Worm (Caenorhabditis elegans): ENCODE data around the gene Y39G8B.1.

Y39G8B.1 gene

ce11 chrII:13935907-13936306 is 37.7 kb downstream of the Y39G8B.1 start:
- TF ChIP-seq dmd-9 (GFP tag; IDR thresholded peaks at IDR 0.05) (no peak), nhr-6 (tag; optimal IDR thresholded peaks at IDR 0.05) (no peak), R02D3.7 (tag; optimal IDR thresholded peaks at IDR 0.05) (no peak), daf-12 (tag; optimal IDR thresholded peaks at IDR 0.05) (no peak), aha-1 (tag) (peak; percentile 90), dpl-1 (GFP tag; optimal IDR thresholded peaks at IDR 0.05) (no peak), nhr-237 (tag; optimal IDR thresholded peaks at IDR 0.05) (no peak), ama-1 (optimal IDR thresholded peaks at IDR 0.05) (no peak), ceh-44 (GFP tag; IDR thresholded peaks at IDR 0.05) (no peak), fkh-10 (GFP tag; optimal IDR thresholded peaks at IDR 0.05) (no peak), D1046.2 (GFP tag; IDR thresholded peaks at IDR 0.05) (no peak), ztf-7 (tag; optimal IDR thresholded peaks at IDR 0.05) (no peak), unc-62 (GFP tag; optimal IDR thresholded peaks at IDR 0.05 in 1 of 2) (peak in 1 of 2 experiments; percentile 23), unc-62 (tag; optimal IDR thresholded peaks at IDR 0.05) (no peak), ces-1 (GFP tag; optimal IDR thresholded peaks at IDR 0.05) (no peak), ZK337.2 (GFP tag; IDR thresholded peaks at IDR 0.05) (no peak), unc-39 (tag; optimal IDR thresholded peaks at IDR 0.05) (no peak)

ce11 chrII:13933534-13933933 is 40.1 kb downstream of the Y39G8B.1 start:
- TF ChIP-seq tra-1 (GFP tag; IDR thresholded peaks at IDR 0.05) = no peak
- TF ChIP-seq aha-1 (tag) = peak; percentile 9

- TF ChIP-seq T26A8.4 (GFP tag; IDR thresholded peaks at IDR 0.05) = no peak
Observed at ce11 chrII:13931944-13932343, 41.7 kb downstream of the Y39G8B.1 start, which contains the start of gene hot-3. Gene hot-3 (minus strand): TSS chrII:13932044.

- TF ChIP-seq daf-8 (GFP tag; IDR thresholded peaks at IDR 0.05) (no peak), php-3 (GFP tag; IDR thresholded peaks at IDR 0.05) (no peak), daf-12 (tag; optimal IDR thresholded peaks at IDR 0.05) (no peak), Y105C5A.15 (GFP tag; IDR thresholded peaks at IDR 0.05) (no peak), Y5F2A.4 (GFP tag; optimal IDR thresholded peaks at IDR 0.05) (no peak), mdt-29 (GFP tag; IDR thresholded peaks at IDR 0.05) (no peak), vab-7 (GFP tag; IDR thresholded peaks at IDR 0.05) (no peak), spr-1 (tag; optimal IDR thresholded peaks at IDR 0.05) (no peak), zag-1 (tag; optimal IDR thresholded peaks at IDR 0.05) (no peak), T20F7.1 (GFP tag; optimal IDR thresholded peaks at IDR 0.05) (no peak), nhr-111 (GFP tag; optimal IDR thresholded peaks at IDR 0.05) (no peak), ama-1 (optimal IDR thresholded peaks at IDR 0.05) (no peak), aly-2 (tag; optimal IDR thresholded peaks at IDR 0.05) (no peak), dve-1 (tag; optimal IDR thresholded peaks at IDR 0.05; ENCODE audit: insufficient read depth) (no peak), ztf-11 (tag; optimal IDR thresholded peaks at IDR 0.05) (no peak), ces-1 (GFP tag; optimal IDR thresholded peaks at IDR 0.05) (no peak)
Observed at ce11 chrII:13924909-13925308, 48.7 kb downstream of the Y39G8B.1 start, which contains the start of gene mltn-5. Gene mltn-5 (plus strand): TSS chrII:13925209.

Data from whole organism, L4 larva.